Worm (Caenorhabditis elegans) whole organism, midembryonic: Measurements from ENCODE around the gene got-1.2.

Experiments
- T22C8.4 ChIP-seq: fragments of 200-800 bp; sonication (Bioruptor generic); IDR thresholded peaks from 2 replicates; pipeline ENCODE4 v1.3.6; 2022; ENCODE audit warnings: missing genetic modification characterization, missing compliant biosample characterization
- cog-1 ChIP-seq: sonication (generic microtip); optimal IDR thresholded peaks from 2 replicates; lab custom pipeline; 2016; ENCODE audit warnings: missing genetic modification characterization, missing compliant biosample characterization
- flt-1 ChIP-seq: fragments of 200-800 bp; sonication (Bioruptor generic); IDR thresholded peaks from 2 replicates; pipeline ENCODE4 v1.3.6; 2022; ENCODE audit warnings: missing genetic modification characterization, missing compliant biosample characterization
- klf-2 ChIP-seq: fragments of 200-800 bp; sonication (Bioruptor generic); conservative IDR thresholded peaks from 2 replicates; pipeline ENCODE4 v1.3.6; 2022; ENCODE audit warnings: missing genetic modification reagents, missing genetic modification characterization, missing compliant biosample characterization
- med-1 ChIP-seq: sonication (generic microtip); optimal IDR thresholded peaks from 2 replicates; lab custom pipeline; 2017; ENCODE audit warnings: missing genetic modification characterization, mild to moderate bottlenecking, missing compliant biosample characterization, antibody characterized with exemption, missing genetic modification reagents; ENCODE audit not compliant: insufficient read depth
- ref-1 ChIP-seq: fragments of 200-800 bp; sonication (Bioruptor generic); conservative IDR thresholded peaks from 2 replicates; pipeline ENCODE4 v1.3.6; 2022; ENCODE audit warnings: missing genetic modification reagents, missing genetic modification characterization, missing compliant biosample characterization
- tab-1 ChIP-seq: fragments of 200-800 bp; sonication (Bioruptor generic); IDR thresholded peaks from 2 replicates; pipeline ENCODE4 v1.3.6; 2022; ENCODE audit warnings: missing genetic modification characterization, missing compliant biosample characterization
- ztf-23 ChIP-seq: fragments of 200-800 bp; sonication (Bioruptor generic); IDR thresholded peaks from 2 replicates; pipeline ENCODE4 v1.3.6; 2022; ENCODE audit warnings: missing genetic modification reagents, missing genetic modification characterization, missing compliant biosample characterization
- ztf-29 ChIP-seq: fragments of 200-800 bp; sonication (Bioruptor generic); IDR thresholded peaks from 2 replicates; pipeline ENCODE4 v1.3.6; 2022; ENCODE audit warnings: missing genetic modification reagents, missing genetic modification characterization, missing compliant biosample characterization

Gene got-1.2

ce11 chrX:16772112-16772731 is 20.7 kb downstream of the got-1.2 start:
- TF ChIP-seq klf-2 (GFP tag; lab: Robert Waterston, UW): no peak
- TF ChIP-seq med-1 (GFP tag; lab: Kevin White, UChicago): no peak
- TF ChIP-seq T22C8.4 (GFP tag; lab: Robert Waterston, UW): no peak
- no peak for TF ChIP-seq tab-1 (GFP tag; lab: Robert Waterston, UW)
- TF ChIP-seq flt-1 (GFP tag; lab: Robert Waterston, UW): no peak
- TF ChIP-seq ztf-23 (GFP tag; lab: Robert Waterston, UW): no peak
- no peak for TF ChIP-seq ztf-29 (GFP tag; lab: Robert Waterston, UW)
- TF ChIP-seq cog-1 (tag; lab: Kevin White, UChicago): no peak
- no peak for TF ChIP-seq ref-1 (GFP tag; lab: Robert Waterston, UW)

ce11 chrX:16770919-16771318 is 22.0 kb downstream of the got-1.2 start:
- TF ChIP-seq ztf-23 (GFP tag; lab: Robert Waterston, UW) (peak; percentile 57; the same call in 1 of the 2 replicates), flt-1 (GFP tag; lab: Robert Waterston, UW) (no peak), cog-1 (tag; lab: Kevin White, UChicago) (no peak), tab-1 (GFP tag; lab: Robert Waterston, UW) (0 out of 2 replicates have a peak, but pooled peaks have one; percentile 22), ref-1 (GFP tag; lab: Robert Waterston, UW) (no peak), med-1 (GFP tag; lab: Kevin White, UChicago) (no peak), T22C8.4 (GFP tag; lab: Robert Waterston, UW) (no peak), klf-2 (GFP tag; lab: Robert Waterston, UW) (no peak), ztf-29 (GFP tag; lab: Robert Waterston, UW) (no peak)

- no peak for TF ChIP-seq klf-2 (GFP tag; lab: Robert Waterston, UW)
- no peak for TF ChIP-seq T22C8.4 (GFP tag; lab: Robert Waterston, UW)
- no peak for TF ChIP-seq cog-1 (tag; lab: Kevin White, UChicago)
These were observed 22.5 kb downstream of the got-1.2 start, which contains the start of gene mct-6 for ce11 chrX:16770398-16770797. Gene mct-6, minus strand, starts transcription at chrX:16770498.

ce11 chrX:16762529-16762928 is 30.4 kb downstream of the got-1.2 start, which contains the start of gene C10E2.1:
Gene C10E2.1, plus strand, starts transcription at chrX:16762829.
- no peak for TF ChIP-seq ztf-23 (GFP tag; lab: Robert Waterston, UW)
- no peak for TF ChIP-seq med-1 (GFP tag; lab: Kevin White, UChicago)
- TF ChIP-seq ztf-29 (GFP tag; lab: Robert Waterston, UW): no peak
- TF ChIP-seq tab-1 (GFP tag; lab: Robert Waterston, UW): no peak
- TF ChIP-seq ref-1 (GFP tag; lab: Robert Waterston, UW): no peak
- no peak for TF ChIP-seq cog-1 (tag; lab: Kevin White, UChicago)
- TF ChIP-seq flt-1 (GFP tag; lab: Robert Waterston, UW): no peak
- TF ChIP-seq T22C8.4 (GFP tag; lab: Robert Waterston, UW): no peak
- no peak for TF ChIP-seq klf-2 (GFP tag; lab: Robert Waterston, UW)

- no peak for TF ChIP-seq T22C8.4 (GFP tag; lab: Robert Waterston, UW)
- TF ChIP-seq med-1 (GFP tag; lab: Kevin White, UChicago): no peak
- no peak for TF ChIP-seq cog-1 (tag; lab: Kevin White, UChicago)
- TF ChIP-seq ztf-29 (GFP tag; lab: Robert Waterston, UW): no peak
- no peak for TF ChIP-seq tab-1 (GFP tag; lab: Robert Waterston, UW)
- TF ChIP-seq ref-1 (GFP tag; lab: Robert Waterston, UW): no peak
- TF ChIP-seq klf-2 (GFP tag; lab: Robert Waterston, UW): no peak
- TF ChIP-seq ztf-23 (GFP tag; lab: Robert Waterston, UW): no peak
- TF ChIP-seq flt-1 (GFP tag; lab: Robert Waterston, UW): no peak
These were observed 38.5 kb downstream of the got-1.2 start, which contains the start of gene C10E2.5 for ce11 chrX:16754474-16754873. Gene C10E2.5, minus strand, starts transcription at chrX:16754574.

ce11 chrX:16752196-16752595 is 40.7 kb downstream of the got-1.2 start:
- TF ChIP-seq med-1 (GFP tag; lab: Kevin White, UChicago): no peak
- TF ChIP-seq T22C8.4 (GFP tag; lab: Robert Waterston, UW): no peak

- no peak for TF ChIP-seq flt-1 (GFP tag; lab: Robert Waterston, UW)
- no peak for TF ChIP-seq cog-1 (tag; lab: Kevin White, UChicago)
- TF ChIP-seq med-1 (GFP tag; lab: Kevin White, UChicago): no peak
- no peak for TF ChIP-seq ref-1 (GFP tag; lab: Robert Waterston, UW)
- TF ChIP-seq ztf-29 (GFP tag; lab: Robert Waterston, UW): no peak
- TF ChIP-seq tab-1 (GFP tag; lab: Robert Waterston, UW): no peak
- TF ChIP-seq ztf-23 (GFP tag; lab: Robert Waterston, UW): no peak
- TF ChIP-seq klf-2 (GFP tag; lab: Robert Waterston, UW): no peak
- TF ChIP-seq T22C8.4 (GFP tag; lab: Robert Waterston, UW): no peak
These were observed 48.0 kb downstream of the got-1.2 start, which contains the start of gene C10E2.2 for ce11 chrX:16744940-16745339. Gene C10E2.2, plus strand, starts transcription at chrX:16745240.
